Worm (Caenorhabditis elegans): Measurements from ENCODE around the gene ugt-13.

ugt-13 gene

DNA sequence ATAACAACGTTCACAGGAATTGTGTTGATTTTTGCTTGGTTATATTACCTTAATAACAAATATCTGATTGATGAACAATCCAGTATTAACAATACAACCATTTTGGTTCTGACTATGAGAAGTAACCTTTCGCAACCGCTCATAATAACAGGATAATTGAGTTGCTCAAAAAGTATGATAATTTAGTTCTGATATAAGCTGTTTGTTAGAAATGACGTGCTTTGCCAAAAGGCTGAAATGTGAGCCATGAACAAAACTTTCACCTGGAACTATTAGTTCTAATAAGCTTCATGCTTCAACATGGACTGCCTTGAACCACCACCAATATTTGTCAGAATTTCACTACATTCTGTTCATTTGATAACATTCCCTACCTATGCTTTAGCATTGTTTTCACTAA, 15.9 kb downstream of the ugt-13 start, which contains the start of gene srh-20:
Gene srh-20, plus strand, starts transcription at position 301 of the 400 bp plus-strand sequence.
- TF ChIP-seq F10B5.3 (tag; optimal IDR thresholded peaks at IDR 0.05) = no peak

DNA sequence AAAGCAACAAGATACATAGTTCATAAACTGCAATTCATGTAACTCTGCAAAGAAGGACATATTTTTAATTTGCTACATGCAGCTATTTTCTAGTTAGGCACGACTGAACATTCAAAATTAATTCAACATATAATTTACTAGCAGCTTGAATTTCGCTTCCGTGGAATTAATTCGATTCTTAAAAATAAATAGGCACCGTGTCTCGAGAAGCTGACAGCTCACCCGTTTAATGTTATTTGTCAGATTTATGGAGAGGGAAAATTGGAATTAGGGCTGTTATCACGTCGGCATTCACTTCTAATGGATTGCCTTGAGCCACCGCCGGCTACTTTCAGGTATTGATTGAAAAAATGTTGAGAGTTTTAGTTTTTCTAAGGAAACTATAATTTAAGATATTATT, 17.7 kb downstream of the ugt-13 start, which contains the start of gene srh-21:
Gene srh-21, plus strand, starts transcription at position 301 of the 400 bp plus-strand sequence.
- TF ChIP-seq ztf-7 (tag; optimal IDR thresholded peaks at IDR 0.05) = no peak
- TF ChIP-seq unc-62 (GFP tag; optimal IDR thresholded peaks at IDR 0.05 in 1 of 2) = peak in 1 of 2 experiments; percentile 65
- no peak for TF ChIP-seq unc-62 (tag; optimal IDR thresholded peaks at IDR 0.05)
- no peak for TF ChIP-seq cey-2 (tag; optimal IDR thresholded peaks at IDR 0.05; ENCODE audit: borderline replicate concordance, insufficient read depth)
- TF ChIP-seq fkh-10 (GFP tag; optimal IDR thresholded peaks at IDR 0.05) = no peak

DNA sequence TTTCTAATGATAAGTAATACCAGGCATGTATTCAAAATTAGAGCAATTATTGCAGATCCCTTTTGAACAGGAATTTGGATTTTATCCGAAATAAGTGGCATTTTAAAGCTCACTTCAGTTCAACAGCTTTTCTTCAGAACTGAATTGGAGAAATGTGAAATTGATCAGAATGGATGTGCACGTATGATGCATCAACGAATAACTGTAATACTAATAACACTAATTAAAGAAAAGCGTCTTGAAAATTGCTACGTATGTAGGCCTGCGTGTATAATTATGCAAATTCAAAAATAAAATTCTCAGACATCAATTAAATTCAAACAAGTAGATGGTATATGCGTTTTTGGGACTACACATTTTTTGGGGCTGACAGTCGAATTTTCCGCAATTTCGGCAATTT, 21.2 kb downstream of the ugt-13 start, which contains the start of gene str-205:
Gene str-205, minus strand, starts transcription at position 101 of the 400 bp plus-strand sequence.
- TF ChIP-seq lir-3 (tag; optimal IDR thresholded peaks at IDR 0.05) = no peak
- TF ChIP-seq Y5F2A.4 (GFP tag; optimal IDR thresholded peaks at IDR 0.05) = no peak
- no peak for TF ChIP-seq tag-97 (GFP tag; IDR thresholded peaks at IDR 0.05)
- no peak for TF ChIP-seq aly-2 (tag; optimal IDR thresholded peaks at IDR 0.05)
- no peak for TF ChIP-seq lin-38 (GFP tag; IDR thresholded peaks at IDR 0.05)
- TF ChIP-seq F26F4.8 (GFP tag; conservative IDR thresholded peaks at IDR 0.05) = no peak
- no peak for TF ChIP-seq daf-12 (tag; optimal IDR thresholded peaks at IDR 0.05)
- no peak for TF ChIP-seq jun-1 (tag; optimal IDR thresholded peaks at IDR 0.05)
- TF ChIP-seq egl-43 (GFP tag; IDR thresholded peaks at IDR 0.05) = no peak
- no peak for TF ChIP-seq T20F7.1 (GFP tag; optimal IDR thresholded peaks at IDR 0.05)
- TF ChIP-seq aha-1 (tag) = no peak
- no peak for TF ChIP-seq hlh-11 (tag; optimal IDR thresholded peaks at IDR 0.05)
- no peak for TF ChIP-seq lim-7 (GFP tag; IDR thresholded peaks at IDR 0.05)
- no peak for TF ChIP-seq daf-16 (GFP tag; optimal IDR thresholded peaks at IDR 0.05)
- TF ChIP-seq daf-16 (tag; optimal IDR thresholded peaks at IDR 0.05) = no peak
- no peak for TF ChIP-seq zip-11 (GFP tag; IDR thresholded peaks at IDR 0.05)
- TF ChIP-seq ceh-82 (tag; optimal IDR thresholded peaks at IDR 0.05) = no peak
- no peak for TF ChIP-seq F37D6.2 (tag; optimal IDR thresholded peaks at IDR 0.05)
- TF ChIP-seq dmd-8 (GFP tag; IDR thresholded peaks at IDR 0.05) = no peak
- no peak for TF ChIP-seq vab-7 (GFP tag; IDR thresholded peaks at IDR 0.05)

- TF ChIP-seq lin-29 (GFP tag; IDR thresholded peaks at IDR 0.05) (no peak), nhr-237 (tag; optimal IDR thresholded peaks at IDR 0.05) (no peak), unc-62 (GFP tag; optimal IDR thresholded peaks at IDR 0.05 in 1 of 2) (peak in 1 of 2 experiments; percentile 90), unc-62 (tag; optimal IDR thresholded peaks at IDR 0.05) (no peak)
These were observed 24.1 kb downstream of the ugt-13 start, which contains the start of gene C02E7.10 for ce11 chrV:4932814-4933213. Gene C02E7.10, minus strand, starts transcription at chrV:4933045.

- peak in 1 of 2 experiments; percentile 98 for TF ChIP-seq unc-62 (GFP tag; optimal IDR thresholded peaks at IDR 0.05 in 1 of 2)
- no peak for TF ChIP-seq unc-62 (tag; optimal IDR thresholded peaks at IDR 0.05)
- TF ChIP-seq rbr-2 (tag; optimal IDR thresholded peaks at IDR 0.05) = no peak
These were observed 24.6 kb downstream of the ugt-13 start for ce11 chrV:4933268-4933667.

ce11 chrV:4934406-4934805, 25.7 kb downstream of the ugt-13 start, which contains the start of gene catp-2:
Gene catp-2, plus strand, starts transcription at chrV:4934706.
- no peak for TF ChIP-seq dmd-8 (GFP tag; IDR thresholded peaks at IDR 0.05)
- TF ChIP-seq nhr-48 (tag; optimal IDR thresholded peaks at IDR 0.05) = no peak
- TF ChIP-seq egl-43 (GFP tag; IDR thresholded peaks at IDR 0.05) = no peak
- no peak for TF ChIP-seq lsy-2 (tag; optimal IDR thresholded peaks at IDR 0.05)
- no peak for TF ChIP-seq gei-8 (GFP tag; optimal IDR thresholded peaks at IDR 0.05)
- no peak for TF ChIP-seq ZK546.5 (tag; optimal IDR thresholded peaks at IDR 0.05)
- TF ChIP-seq mdt-29 (GFP tag; IDR thresholded peaks at IDR 0.05) = no peak
- no peak for TF ChIP-seq dpl-1 (GFP tag; optimal IDR thresholded peaks at IDR 0.05)
- TF ChIP-seq nhr-25 (tag; optimal IDR thresholded peaks at IDR 0.05; ENCODE audit: borderline replicate concordance, insufficient read depth) = no peak
- no peak for TF ChIP-seq snpc-4 (tag; optimal IDR thresholded peaks at IDR 0.05)
- TF ChIP-seq ama-1 (optimal IDR thresholded peaks at IDR 0.05) = no peak
- TF ChIP-seq aly-2 (tag; optimal IDR thresholded peaks at IDR 0.05) = no peak
- no peak for TF ChIP-seq dve-1 (tag; optimal IDR thresholded peaks at IDR 0.05; ENCODE audit: insufficient read depth)
- TF ChIP-seq jun-1 (tag; optimal IDR thresholded peaks at IDR 0.05) = no peak
- TF ChIP-seq nhr-28 (tag; optimal IDR thresholded peaks at IDR 0.05) = no peak
- TF ChIP-seq nhr-11 (tag; optimal IDR thresholded peaks at IDR 0.05) = no peak
- TF ChIP-seq rbr-2 (tag; optimal IDR thresholded peaks at IDR 0.05) = no peak

All from whole organism, L4 larva.